Fruit fly (Drosophila melanogaster) whole organism, wandering third instar larva: ENCODE data around the gene sstn.

Experiments used
- Abd-B ChIP-seq: fragments of >200 bp; optimal IDR thresholded peaks from 2 replicates; lab custom pipeline; 2017; ENCODE audit warnings: missing biosample characterization, missing genetic modification characterization
- GATAd ChIP-seq: sonication (Bioruptor generic); optimal IDR thresholded peaks from 2 replicates; lab custom pipeline; 2016; ENCODE audit warnings: missing biosample characterization, missing genetic modification characterization
- Hr78 ChIP-seq: fragments of >200 bp; optimal IDR thresholded peaks from 2 replicates; lab custom pipeline; 2017; ENCODE audit warnings: missing biosample characterization, missing genetic modification characterization
- OdsH ChIP-seq: fragments of 200-800 bp; sonication (Bioruptor generic); optimal IDR thresholded peaks from 2 replicates; lab custom pipeline; 2016; ENCODE audit warnings: missing biosample characterization, mild to moderate bottlenecking, missing genetic modification characterization
- br ChIP-seq: fragments of 200-800 bp; sonication (Bioruptor generic); optimal IDR thresholded peaks from 2 replicates; lab custom pipeline; 2016; ENCODE audit warnings: missing biosample characterization, missing genetic modification characterization
- fru ChIP-seq: fragments of 200-800 bp; sonication (Bioruptor generic); optimal IDR thresholded peaks from 3 replicates; lab custom pipeline; 2016; ENCODE audit warnings: missing biosample characterization, mild to moderate bottlenecking, missing genetic modification characterization
- h ChIP-seq: fragments of 200-800 bp; sonication (Bioruptor generic); optimal IDR thresholded peaks from 3 replicates; lab custom pipeline; 2016; ENCODE audit warnings: missing biosample characterization, mild to moderate bottlenecking, missing genetic modification characterization
- lola ChIP-seq: fragments of >200 bp; optimal IDR thresholded peaks from 2 replicates; lab custom pipeline; 2017; ENCODE audit warnings: missing biosample characterization, missing genetic modification characterization
- pan ChIP-seq: fragments of >200 bp; optimal IDR thresholded peaks from 2 replicates; lab custom pipeline; 2017
- psq ChIP-seq: fragments of 200-800 bp; sonication (Bioruptor generic); optimal IDR thresholded peaks from 3 replicates; lab custom pipeline; 2017; ENCODE audit warnings: missing biosample characterization, mild to moderate bottlenecking, missing genetic modification characterization, moderate library complexity
- sv ChIP-seq: fragments of 200-800 bp; sonication (Bioruptor generic); optimal IDR thresholded peaks from 3 replicates; lab custom pipeline; 2016; ENCODE audit warnings: missing biosample characterization, missing genetic modification characterization

DNA sequence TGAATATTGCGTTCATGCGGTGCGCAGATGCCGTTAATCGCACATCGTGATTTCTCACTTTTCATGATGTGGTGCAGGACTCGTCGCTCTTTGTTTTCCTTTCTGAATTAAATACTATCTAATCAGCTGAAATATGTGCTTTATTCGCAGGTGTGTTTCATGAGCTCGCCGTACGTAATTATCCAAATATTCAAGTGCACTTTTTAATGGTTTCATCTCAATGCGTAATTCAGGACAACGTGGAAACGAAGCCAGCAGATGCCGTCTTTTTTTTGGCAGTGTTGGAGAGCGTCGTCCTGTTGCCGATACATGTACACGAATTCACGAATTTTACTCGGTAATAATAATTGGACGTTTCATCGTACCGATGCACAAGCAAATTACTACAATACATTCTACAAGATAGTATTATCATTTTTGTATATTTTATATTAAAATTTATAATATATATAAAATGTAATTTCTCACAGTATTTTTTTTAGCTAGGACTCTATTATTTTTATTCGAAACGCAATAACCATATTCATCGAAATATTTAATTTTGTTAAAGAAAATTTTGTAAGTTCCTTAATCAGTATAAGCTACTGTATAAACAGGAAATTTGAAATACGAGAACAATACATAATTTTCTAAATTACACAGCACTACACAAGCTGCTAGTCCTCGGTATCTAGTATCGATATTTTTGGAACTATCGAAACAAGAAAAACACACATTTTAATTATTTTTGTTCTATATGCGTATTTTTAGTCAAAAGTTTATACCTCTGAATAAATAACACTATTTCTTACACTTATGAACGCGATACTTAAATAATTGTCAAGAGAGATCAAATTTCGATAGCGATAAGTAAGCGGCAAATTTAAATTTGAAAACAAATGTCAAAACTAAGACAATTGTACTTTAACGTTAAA, 42.4 kb upstream of the sstn start, which contains the start of gene CG12316:
- peak; percentile 91 for TF ChIP-seq OdsH
- TF ChIP-seq fru: peak; percentile 98
- TF ChIP-seq sv: peak; percentile 86
- TF ChIP-seq Hr78 (GFP tag; lab: Kevin White, UChicago): no peak
- no peak for TF ChIP-seq lola (GFP tag; lab: Kevin White, UChicago)
- peak; percentile 72 for TF ChIP-seq GATAd (GFP tag; lab: Kevin White, UChicago)
- TF ChIP-seq psq: peak; percentile 90
- peak; percentile 97 for TF ChIP-seq h (GFP tag; lab: Kevin White, UChicago)
- TF ChIP-seq Abd-B (GFP tag; lab: Kevin White, UChicago): no peak
- peak; percentile 98 for TF ChIP-seq br (GFP tag; lab: Kevin White, UChicago)
- TF ChIP-seq pan (lab: Kevin White, UChicago): no peak
